Worm (Caenorhabditis elegans): ENCODE data around the gene M01H9.10.

DNA sequence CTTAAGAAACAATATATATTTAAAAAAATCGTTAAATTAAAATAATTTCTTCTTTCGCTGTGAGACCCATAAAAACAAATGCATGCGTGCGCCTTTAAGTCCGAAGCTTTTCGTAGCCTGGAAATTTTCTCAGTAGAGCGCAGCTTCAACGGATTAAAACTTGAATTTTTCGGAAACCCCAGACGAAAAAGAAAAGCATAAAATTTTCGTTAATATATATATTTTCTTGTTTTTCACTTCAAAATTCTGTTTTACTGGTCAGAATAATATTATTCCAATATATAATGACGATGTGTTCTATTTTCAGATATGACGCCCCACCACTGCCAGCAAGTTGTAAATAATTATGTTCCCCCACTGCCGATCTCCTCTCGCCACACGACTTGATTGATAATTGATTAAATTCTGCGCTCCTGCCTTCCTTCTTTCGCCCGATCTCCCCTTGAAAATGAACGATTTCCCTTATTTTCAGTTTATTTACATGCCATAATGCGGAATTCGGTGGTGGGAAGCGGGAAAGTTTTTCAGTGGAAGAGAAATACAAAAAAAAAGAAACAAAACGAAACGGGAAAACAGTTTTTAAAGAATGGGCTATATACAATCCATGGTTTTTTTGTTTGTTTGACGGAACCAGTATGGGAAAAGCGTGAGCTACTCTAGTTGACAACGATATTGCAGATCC is 11.7 kb downstream of the M01H9.10 start:
- TF ChIP-seq nhr-237 (tag; optimal IDR thresholded peaks at IDR 0.05) (no peak), elt-2 (tag; optimal IDR thresholded peaks at IDR 0.05) (peak; percentile 30), ztf-4 (tag; optimal IDR thresholded peaks at IDR 0.05) (peak; percentile 39), lin-15B (tag; optimal IDR thresholded peaks at IDR 0.05) (no peak), nhr-77 (tag; optimal IDR thresholded peaks at IDR 0.05) (no peak)
